Worm (Caenorhabditis elegans): ENCODE data around the gene idpb-2.

The idpb-2 gene

DNA sequence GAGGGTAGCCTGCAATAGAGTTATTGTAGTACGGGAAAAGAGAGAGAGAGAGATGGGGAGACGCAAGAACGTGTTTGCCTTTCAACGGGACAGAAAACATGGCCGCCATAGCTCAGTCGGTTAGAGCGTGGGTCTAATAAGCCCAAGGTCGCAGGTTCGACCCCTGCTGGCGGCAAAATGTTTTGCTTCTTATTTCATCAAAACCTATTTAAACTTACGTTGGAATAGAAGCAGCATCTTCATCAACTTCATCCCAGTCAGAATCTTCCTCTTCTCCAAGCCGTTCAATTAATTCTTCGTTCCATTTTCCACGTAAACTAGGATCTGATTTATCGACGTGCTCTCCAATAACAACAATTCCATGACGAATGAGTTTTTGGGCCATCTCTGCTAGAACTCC is 36.8 kb downstream of the idpb-2 start:
- peak in 1 of 3 experiments; percentile 56 for TF ChIP-seq ceh-82 (tag; optimal IDR thresholded peaks at IDR 0.05)
- peak; percentile 55 for TF ChIP-seq fos-1 (tag; optimal IDR thresholded peaks at IDR 0.05)
- peak; percentile 40 for TF ChIP-seq lin-14 (GFP tag; optimal IDR thresholded peaks at IDR 0.05)
- peak; percentile 60 for TF ChIP-seq elt-2 (tag; optimal IDR thresholded peaks at IDR 0.05)
- peak; percentile 66 for TF ChIP-seq dsc-1 (tag; optimal IDR thresholded peaks at IDR 0.05)
- TF ChIP-seq sptf-1 (tag; optimal IDR thresholded peaks at IDR 0.05), result no peak
- TF ChIP-seq dpl-1 (GFP tag; optimal IDR thresholded peaks at IDR 0.05), result peak in 2 of 3 experiments; percentile 33 to 45
- TF ChIP-seq unc-86 (tag; optimal IDR thresholded peaks at IDR 0.05), result peak; percentile 13
- peak; percentile 60 for TF ChIP-seq swsn-7 (tag; optimal IDR thresholded peaks at IDR 0.05)
- TF ChIP-seq isw-1 (GFP tag; IDR thresholded peaks at IDR 0.05), result peak; percentile 26; the same call in 1 of the 2 replicates
- peak; percentile 34 for TF ChIP-seq vab-15 (tag; optimal IDR thresholded peaks at IDR 0.05)
- peak; percentile 38 for TF ChIP-seq nhr-90 (tag; optimal IDR thresholded peaks at IDR 0.05; ENCODE audit: poor library complexity)
- TF ChIP-seq aly-2 (tag; optimal IDR thresholded peaks at IDR 0.05), result no peak
- TF ChIP-seq ztf-4 (tag; optimal IDR thresholded peaks at IDR 0.05), result peak; percentile 48
- peak; percentile 23 for TF ChIP-seq lin-13 (GFP tag; optimal IDR thresholded peaks at IDR 0.05)
- TF ChIP-seq pqm-1 (tag; optimal IDR thresholded peaks at IDR 0.05), result no peak
- peak; percentile 80 for TF ChIP-seq snu-23 (GFP tag; optimal IDR thresholded peaks at IDR 0.05)
- TF ChIP-seq efl-3 (GFP tag; optimal IDR thresholded peaks at IDR 0.05), result no peak
- TF ChIP-seq ztf-11 (tag; optimal IDR thresholded peaks at IDR 0.05), result no peak
- TF ChIP-seq nhr-77 (tag; optimal IDR thresholded peaks at IDR 0.05), result peak; percentile 9
- TF ChIP-seq nhr-20 (tag; optimal IDR thresholded peaks at IDR 0.05), result peak; percentile 69
- TF ChIP-seq nhr-47 (tag; optimal IDR thresholded peaks at IDR 0.05), result peak; percentile 74
- peak in 1 of 2 experiments; percentile 58 for TF ChIP-seq mdl-1 (tag; optimal IDR thresholded peaks at IDR 0.05)
- peak; percentile 24 for TF ChIP-seq irx-1 (tag; optimal IDR thresholded peaks at IDR 0.05)
- TF ChIP-seq unc-30 (tag; optimal IDR thresholded peaks at IDR 0.05), result no peak
- TF ChIP-seq F16B12.6 (tag; optimal IDR thresholded peaks at IDR 0.05), result peak; percentile 48
- TF ChIP-seq tbx-2 (tag; optimal IDR thresholded peaks at IDR 0.05), result peak; percentile 27
- peak; percentile 49 to 71 for TF ChIP-seq lin-35 (GFP tag; optimal IDR thresholded peaks at IDR 0.05)
- peak; percentile 30 for TF ChIP-seq lir-3 (tag; optimal IDR thresholded peaks at IDR 0.05; ENCODE audit: poor library complexity)
- no peak for TF ChIP-seq hlh-17 (GFP tag; optimal IDR thresholded peaks at IDR 0.05; ENCODE audit: borderline replicate concordance)
- TF ChIP-seq nhr-76 (tag; optimal IDR thresholded peaks at IDR 0.05), result no peak
- no peak for TF ChIP-seq ceh-8 (GFP tag; optimal IDR thresholded peaks at IDR 0.05)
- TF ChIP-seq nhr-71 (tag; optimal IDR thresholded peaks at IDR 0.05), result peak; percentile 71
- no peak for TF ChIP-seq nhr-237 (tag; optimal IDR thresholded peaks at IDR 0.05)
- TF ChIP-seq nhr-19 (GFP tag; conservative IDR thresholded peaks at IDR 0.05), result peak; percentile 70
- peak; percentile 41 for TF ChIP-seq C16A3.4 (tag; optimal IDR thresholded peaks at IDR 0.05)
- TF ChIP-seq efl-1 (optimal IDR thresholded peaks at IDR 0.05), result peak; percentile 54 to 59
- TF ChIP-seq efl-1 (GFP tag; optimal IDR thresholded peaks at IDR 0.05 in 1 of 2), result peak; percentile 51 to 95
- peak in 2 of 6 experiments; percentile 19 to 65 for TF ChIP-seq elt-3 (tag; optimal IDR thresholded peaks at IDR 0.05)
- TF ChIP-seq rnt-1 (tag; optimal IDR thresholded peaks at IDR 0.05), result peak; percentile 69
- TF ChIP-seq lsy-2 (tag; optimal IDR thresholded peaks at IDR 0.05), result peak; percentile 50 to 73
- peak; percentile 55 for TF ChIP-seq xbp-1 (tag; optimal IDR thresholded peaks at IDR 0.05)
- TF ChIP-seq nhr-85 (tag), result peak; percentile 45
- TF ChIP-seq fkh-8 (tag; optimal IDR thresholded peaks at IDR 0.05), result peak; percentile 48

DNA sequence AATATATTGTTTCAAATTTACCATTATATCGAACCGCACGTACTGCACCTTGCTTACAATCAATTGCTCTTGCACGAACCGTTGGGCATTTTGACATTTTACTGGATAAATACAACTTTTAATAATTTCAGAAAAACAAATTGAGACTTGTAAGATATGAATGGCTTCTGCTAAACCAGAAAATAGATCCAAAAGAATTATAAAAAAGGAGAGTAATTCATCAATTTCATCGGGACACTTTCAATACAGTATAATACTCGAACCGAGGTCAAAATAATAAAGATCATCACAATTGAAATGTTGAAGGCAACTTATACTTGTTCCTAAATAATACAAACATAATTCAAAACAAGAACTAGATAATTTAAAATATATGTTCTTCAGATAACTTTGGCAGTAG is 37.8 kb downstream of the idpb-2 start, which contains the start of gene wdr-83:
wdr-83 (minus strand) TSS at position 101 of the 400 bp plus-strand sequence.
- TF ChIP-seq sup-37 (GFP tag; optimal IDR thresholded peaks at IDR 0.05), result no peak
- TF ChIP-seq nhr-84 (tag; optimal IDR thresholded peaks at IDR 0.05), result no peak
- TF ChIP-seq xbp-1 (tag; optimal IDR thresholded peaks at IDR 0.05), result no peak
- TF ChIP-seq ztf-11 (tag; optimal IDR thresholded peaks at IDR 0.05), result no peak

Data from whole organism, L1 larva.